Worm (Caenorhabditis elegans) whole organism, L1 larva: ENCODE data around the gene col-98.

ENCODE experiments used
- elt-2 ChIP-seq: sonication (generic microtip); optimal IDR thresholded peaks from 2 replicates; lab custom pipeline; 2016; ENCODE audit warnings: missing genetic modification characterization, mild to moderate bottlenecking, inconsistent platforms, missing compliant biosample characterization, missing genetic modification reagents
- sup-37 ChIP-seq: fragments of 200-800 bp; sonication (Bioruptor generic); optimal IDR thresholded peaks from 2 replicates; lab custom pipeline; 2018; ENCODE audit warnings: mild to moderate bottlenecking, missing genetic modification characterization, missing compliant biosample characterization
- unc-62 ChIP-seq: fragments of 150-350 bp; optimal IDR thresholded peaks from 2 replicates; lab custom pipeline; 2014; ENCODE audit warnings: missing biosample characterization, missing genetic modification reagents, missing genetic modification characterization

- TF ChIP-seq elt-2 (tag; lab: Kevin White, UChicago): no peak
- no peak for TF ChIP-seq sup-37 (GFP tag; lab: Kevin White, UChicago)
- no peak for TF ChIP-seq unc-62 (GFP tag; lab: Kevin White, UChicago)
Measured at ce11 chrIII:13002098-13002497, 16.7 kb upstream of the col-98 start, which contains the start of gene ZK1010.10.
